Fruit fly (Drosophila melanogaster): ENCODE data around the gene CG12316.
A peak's percentile ranks its signal among the peaks of the same experiment; 100 is the strongest.

The CG12316 gene

DNA sequence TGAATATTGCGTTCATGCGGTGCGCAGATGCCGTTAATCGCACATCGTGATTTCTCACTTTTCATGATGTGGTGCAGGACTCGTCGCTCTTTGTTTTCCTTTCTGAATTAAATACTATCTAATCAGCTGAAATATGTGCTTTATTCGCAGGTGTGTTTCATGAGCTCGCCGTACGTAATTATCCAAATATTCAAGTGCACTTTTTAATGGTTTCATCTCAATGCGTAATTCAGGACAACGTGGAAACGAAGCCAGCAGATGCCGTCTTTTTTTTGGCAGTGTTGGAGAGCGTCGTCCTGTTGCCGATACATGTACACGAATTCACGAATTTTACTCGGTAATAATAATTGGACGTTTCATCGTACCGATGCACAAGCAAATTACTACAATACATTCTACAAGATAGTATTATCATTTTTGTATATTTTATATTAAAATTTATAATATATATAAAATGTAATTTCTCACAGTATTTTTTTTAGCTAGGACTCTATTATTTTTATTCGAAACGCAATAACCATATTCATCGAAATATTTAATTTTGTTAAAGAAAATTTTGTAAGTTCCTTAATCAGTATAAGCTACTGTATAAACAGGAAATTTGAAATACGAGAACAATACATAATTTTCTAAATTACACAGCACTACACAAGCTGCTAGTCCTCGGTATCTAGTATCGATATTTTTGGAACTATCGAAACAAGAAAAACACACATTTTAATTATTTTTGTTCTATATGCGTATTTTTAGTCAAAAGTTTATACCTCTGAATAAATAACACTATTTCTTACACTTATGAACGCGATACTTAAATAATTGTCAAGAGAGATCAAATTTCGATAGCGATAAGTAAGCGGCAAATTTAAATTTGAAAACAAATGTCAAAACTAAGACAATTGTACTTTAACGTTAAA is at the start of gene CG12316 (continued):
- TF ChIP-seq CG4854 (GFP tag; optimal IDR thresholded peaks at IDR 0.05) (peak; percentile 86), dm (GFP tag; optimal IDR thresholded peaks at IDR 0.05) (peak; percentile 88), CoRest (tag; optimal IDR thresholded peaks at IDR 0.05) (peak; percentile 93), Mrtf (GFP tag; IDR thresholded peaks at IDR 0.05) (peak; percentile 79), sisA (GFP tag; IDR thresholded peaks at IDR 0.05) (peak; percentile 74), bcd (GFP tag; optimal IDR thresholded peaks at IDR 0.05) (peak; percentile 88), CG12104 (GFP tag; optimal IDR thresholded peaks at IDR 0.05) (peak; percentile 85), hb (GFP tag; IDR thresholded peaks at IDR 0.05; ENCODE audit: partially characterized antibody) (no peak; the same call in 2 of the 3 replicates), Taf1 (GFP tag; IDR thresholded peaks at IDR 0.05) (0 out of 2 replicates have a peak, but pooled peaks have one; percentile 22), CG18619 (GFP tag; optimal IDR thresholded peaks at IDR 0.05) (peak; percentile 92), CG9215 (GFP tag; IDR thresholded peaks at IDR 0.05) (peak; percentile 76), wor (GFP tag; IDR thresholded peaks at IDR 0.05) (peak; percentile 71), Hand (GFP tag; optimal IDR thresholded peaks at IDR 0.05) (peak; percentile 91), CG2678 (tag; optimal IDR thresholded peaks at IDR 0.05) (peak; percentile 94), CG17385 (GFP tag; optimal IDR thresholded peaks at IDR 0.05) (peak; percentile 86), CG11695 (GFP tag; IDR thresholded peaks at IDR 0.05) (peak; percentile 89), CG10209 (GFP tag; optimal IDR thresholded peaks at IDR 0.05) (peak; percentile 90), CG13424 (tag; optimal IDR thresholded peaks at IDR 0.05) (peak; percentile 93), Kr (GFP tag; optimal IDR thresholded peaks at IDR 0.05) (peak; percentile 72), ap (GFP tag; IDR thresholded peaks at IDR 0.05) (peak; percentile 50; the same call in 1 of the 2 replicates), Ptx1 (GFP tag; IDR thresholded peaks at IDR 0.05) (peak; percentile 71), CG34422 (GFP tag; IDR thresholded peaks at IDR 0.05) (peak; percentile 69), ind (GFP tag; optimal IDR thresholded peaks at IDR 0.05) (peak; percentile 83), CG10959 (GFP tag; IDR thresholded peaks at IDR 0.05) (peak; percentile 86), CG18476 (GFP tag; optimal IDR thresholded peaks at IDR 0.05) (peak; percentile 89), stwl (tag; optimal IDR thresholded peaks at IDR 0.05) (peak; percentile 52), cad (GFP tag; optimal IDR thresholded peaks at IDR 0.05) (no peak), vnd (GFP tag; IDR thresholded peaks at IDR 0.05; ENCODE audit: partially characterized antibody) (peak; percentile 72), luna (GFP tag; optimal IDR thresholded peaks at IDR 0.05) (peak; percentile 77), pfk (GFP tag; optimal IDR thresholded peaks at IDR 0.05) (peak; percentile 47), CG2889 (GFP tag; IDR thresholded peaks at IDR 0.05) (peak; percentile 78), CG16779 (GFP tag; IDR thresholded peaks at IDR 0.05) (peak; percentile 62; the same call in 1 of the 2 replicates), CG7556 (GFP tag; optimal IDR thresholded peaks at IDR 0.05) (peak; percentile 93), nmo (GFP tag; optimal IDR thresholded peaks at IDR 0.05) (peak; percentile 92), klu (GFP tag; IDR thresholded peaks at IDR 0.05) (peak; percentile 53), CG7357 (GFP tag; IDR thresholded peaks at IDR 0.05) (peak; percentile 74), sr (GFP tag; IDR thresholded peaks at IDR 0.05) (peak; percentile 46; the same call in 1 of the 3 replicates), pros (GFP tag; optimal IDR thresholded peaks at IDR 0.05) (peak; percentile 70), prd (optimal IDR thresholded peaks at IDR 0.05) (no peak), prd (GFP tag; IDR thresholded peaks at IDR 0.05) (peak; percentile 89), HLH4C (GFP tag; IDR thresholded peaks at IDR 0.05; ENCODE audit: partially characterized antibody) (peak; percentile 83), CG6765 (GFP tag; optimal IDR thresholded peaks at IDR 0.05) (peak; percentile 84), CG7372 (GFP tag; IDR thresholded peaks at IDR 0.05) (peak; percentile 72), E2f2 (GFP tag; IDR thresholded peaks at IDR 0.05) (peak; percentile 85), CG1602 (GFP tag; optimal IDR thresholded peaks at IDR 0.05) (peak; percentile 77), fd3F (GFP tag; optimal IDR thresholded peaks at IDR 0.05) (peak; percentile 85), CG10366 (GFP tag; IDR thresholded peaks at IDR 0.05) (peak; percentile 72), tna (GFP tag; IDR thresholded peaks at IDR 0.05; ENCODE audit: partially characterized antibody) (peak; percentile 44), CG18764 (GFP tag; optimal IDR thresholded peaks at IDR 0.05) (peak; percentile 80)
